Worm (Caenorhabditis elegans): ENCODE results near the gene tbx-36.

DNA sequence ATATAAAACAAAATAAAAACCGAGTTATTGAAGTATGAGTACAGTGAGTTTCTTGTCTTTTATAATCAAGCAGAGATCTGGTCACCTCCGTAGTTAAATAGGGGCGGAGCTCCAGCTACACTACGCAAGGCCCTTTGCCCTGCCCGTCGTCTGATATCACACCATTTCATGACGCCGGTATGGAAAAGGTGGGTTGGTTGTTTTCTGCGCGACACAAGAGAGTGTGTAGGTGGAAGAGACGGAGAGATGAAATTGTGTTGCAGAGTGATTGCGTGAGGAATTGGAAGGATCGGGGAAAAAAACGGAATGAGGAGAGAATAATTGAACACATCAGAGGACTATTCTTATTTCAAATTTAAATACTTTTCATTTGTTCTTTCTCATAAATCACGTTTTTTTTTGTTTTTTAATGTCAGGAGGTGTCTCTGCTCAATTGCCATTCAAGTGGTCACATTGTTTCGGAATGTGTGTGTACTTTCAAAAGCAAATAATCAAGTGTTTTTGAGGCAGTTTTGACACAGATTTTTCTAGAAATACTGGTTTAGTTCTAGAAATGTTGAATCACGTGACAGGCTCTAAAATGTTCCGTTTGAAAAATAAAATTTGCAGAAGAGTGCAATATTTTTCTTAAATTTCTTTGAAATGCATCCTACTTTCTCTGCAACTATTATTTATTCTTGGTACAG, 34.5 kb upstream of the tbx-36 start, which contains the start of gene ZK822.9:
- TF ChIP-seq lin-29 (GFP tag; IDR thresholded peaks at IDR 0.05) (no peak), D1046.2 (GFP tag; IDR thresholded peaks at IDR 0.05) (no peak), cey-2 (tag; optimal IDR thresholded peaks at IDR 0.05; ENCODE audit: borderline replicate concordance, insufficient read depth) (no peak), lin-15B (tag; optimal IDR thresholded peaks at IDR 0.05) (no peak), sdz-12 (GFP tag; optimal IDR thresholded peaks at IDR 0.05) (no peak), unc-62 (GFP tag; optimal IDR thresholded peaks at IDR 0.05 in 1 of 2) (no peak), unc-62 (tag; optimal IDR thresholded peaks at IDR 0.05) (no peak), snpc-4 (tag; optimal IDR thresholded peaks at IDR 0.05) (no peak), vab-7 (GFP tag; IDR thresholded peaks at IDR 0.05) (no peak), ceh-82 (tag; optimal IDR thresholded peaks at IDR 0.05) (no peak), madf-9 (GFP tag; conservative IDR thresholded peaks at IDR 0.05) (no peak)

Measured in whole organism, L4 larva.